Worm (Caenorhabditis elegans) whole organism, late embryonic: Measurements from ENCODE around the gene M110.8.
A peak's percentile ranks its signal among the peaks of the same experiment; 100 is the strongest.

Experiments
- C38D4.7 ChIP-seq: fragments of 200-800 bp; sonication (Bioruptor generic); optimal IDR thresholded peaks from 2 replicates; lab custom pipeline; 2018; ENCODE audit warnings: mild to moderate bottlenecking, missing genetic modification characterization, moderate library complexity, missing compliant biosample characterization
- K09A11.1 ChIP-seq: sonication (generic microtip); optimal IDR thresholded peaks from 2 replicates; lab custom pipeline; 2017; ENCODE audit warnings: antibody characterized with exemption, mild to moderate bottlenecking, missing genetic modification characterization, missing compliant biosample characterization; ENCODE audit not compliant: insufficient read depth
- T23F11.4 ChIP-seq: fragments of 200-800 bp; sonication (Bioruptor generic); optimal IDR thresholded peaks from 2 replicates; lab custom pipeline; 2018; ENCODE audit warnings: mild to moderate bottlenecking, missing genetic modification characterization, missing compliant biosample characterization
- Y22D7AL.16 ChIP-seq: sonication (generic microtip); optimal IDR thresholded peaks from 2 replicates; lab custom pipeline; 2016; ENCODE audit warnings: missing genetic modification characterization, missing compliant biosample characterization
- ahr-1 ChIP-seq: sonication (generic microtip); optimal IDR thresholded peaks from 2 replicates; lab custom pipeline; 2016; ENCODE audit warnings: missing genetic modification characterization, missing compliant biosample characterization
- ceh-14 ChIP-seq: sonication (generic microtip); optimal IDR thresholded peaks from 2 replicates; lab custom pipeline; 2016; ENCODE audit warnings: missing genotype, missing genetic modification characterization, missing compliant biosample characterization
- ceh-18 ChIP-seq: sonication (generic microtip); optimal IDR thresholded peaks from 2 replicates; lab custom pipeline; 2016; ENCODE audit warnings: missing genetic modification characterization, missing compliant biosample characterization
- ceh-19 ChIP-seq: fragments of 200-800 bp; sonication (Bioruptor generic); optimal IDR thresholded peaks from 2 replicates; lab custom pipeline; 2018; ENCODE audit warnings: mild to moderate bottlenecking, missing genetic modification characterization, missing compliant biosample characterization
- ceh-24 ChIP-seq: sonication (generic microtip); optimal IDR thresholded peaks from 2 replicates; lab custom pipeline; 2016; ENCODE audit warnings: mild to moderate bottlenecking, missing genetic modification characterization, missing compliant biosample characterization
- ceh-34 ChIP-seq: sonication (generic microtip); optimal IDR thresholded peaks from 2 replicates; lab custom pipeline; 2016; ENCODE audit warnings: mild to moderate bottlenecking, missing genetic modification characterization, missing compliant biosample characterization
- ceh-9 ChIP-seq: sonication (generic microtip); optimal IDR thresholded peaks from 2 replicates; lab custom pipeline; 2016; ENCODE audit warnings: mild to moderate bottlenecking, missing genetic modification characterization, inconsistent platforms, missing compliant biosample characterization
- che-1 ChIP-seq: sonication (generic microtip); optimal IDR thresholded peaks from 2 replicates; lab custom pipeline; 2016; ENCODE audit warnings: mild to moderate bottlenecking, missing genetic modification characterization, missing compliant biosample characterization
- dmd-4 ChIP-seq: sonication (generic microtip); optimal IDR thresholded peaks from 2 replicates; lab custom pipeline; 2016; ENCODE audit warnings: borderline replicate concordance, missing genetic modification characterization, missing compliant biosample characterization
- elt-2 ChIP-seq: sonication (generic microtip); optimal IDR thresholded peaks from 2 replicates; lab custom pipeline; 2016; ENCODE audit warnings: missing genetic modification reagents, missing genetic modification characterization, missing compliant biosample characterization
- fax-1 ChIP-seq: sonication (generic microtip); optimal IDR thresholded peaks from 2 replicates; lab custom pipeline; 2016; ENCODE audit warnings: missing genotype, missing genetic modification characterization, missing compliant biosample characterization
- fkh-6 ChIP-seq: sonication (generic microtip); optimal IDR thresholded peaks from 2 replicates; lab custom pipeline; 2016; ENCODE audit warnings: missing genetic modification characterization, missing compliant biosample characterization
- hlh-13 ChIP-seq: fragments of 200-800 bp; sonication (Bioruptor generic); optimal IDR thresholded peaks from 2 replicates; lab custom pipeline; 2018; ENCODE audit warnings: mild to moderate bottlenecking, missing genetic modification characterization, missing compliant biosample characterization
- hlh-15 ChIP-seq: sonication (generic microtip); optimal IDR thresholded peaks from 2 replicates; lab custom pipeline; 2016; ENCODE audit warnings: missing genetic modification characterization, missing compliant biosample characterization
- hlh-30 ChIP-seq: sonication (generic microtip); optimal IDR thresholded peaks from 2 replicates; lab custom pipeline; 2017; ENCODE audit warnings: antibody characterized with exemption, missing genetic modification characterization, missing compliant biosample characterization; ENCODE audit not compliant: insufficient read depth
- hlh-8 ChIP-seq: sonication (generic microtip); optimal IDR thresholded peaks from 2 replicates; lab custom pipeline; 2016; ENCODE audit warnings: missing genotype, missing genetic modification characterization, missing compliant biosample characterization
- lim-6 ChIP-seq: sonication (generic microtip); optimal IDR thresholded peaks from 2 replicates; lab custom pipeline; 2016; ENCODE audit warnings: missing genetic modification characterization, missing compliant biosample characterization
- nfya-1 ChIP-seq: sonication (generic microtip); optimal IDR thresholded peaks from 2 replicates; lab custom pipeline; 2017; ENCODE audit warnings: missing genetic modification characterization, mild to moderate bottlenecking, missing compliant biosample characterization, antibody characterized with exemption, moderate library complexity
- npax-4 ChIP-seq: sonication (generic microtip); optimal IDR thresholded peaks from 2 replicates; lab custom pipeline; 2016; ENCODE audit warnings: missing genetic modification characterization, missing compliant biosample characterization
- odd-2 ChIP-seq: sonication (generic microtip); optimal IDR thresholded peaks from 2 replicates; lab custom pipeline; 2017; ENCODE audit warnings: antibody characterized with exemption, mild to moderate bottlenecking, missing genetic modification characterization, missing compliant biosample characterization
- pat-9 ChIP-seq: fragments of 200-800 bp; sonication (Bioruptor generic); optimal IDR thresholded peaks from 2 replicates; lab custom pipeline; 2018; ENCODE audit warnings: mild to moderate bottlenecking, missing genetic modification characterization, moderate library complexity, missing compliant biosample characterization
- pha-2 ChIP-seq: sonication (generic microtip); optimal IDR thresholded peaks from 2 replicates; lab custom pipeline; 2017; ENCODE audit warnings: mild to moderate bottlenecking, missing genetic modification characterization, missing compliant biosample characterization
- pha-4 ChIP-seq: fragments of 150-350 bp; optimal IDR thresholded peaks from 2 replicates; lab custom pipeline; 2018; ENCODE audit warnings: missing biosample characterization, missing genetic modification reagents, missing genetic modification characterization
- sox-2 ChIP-seq: fragments of 200-800 bp; sonication (Bioruptor generic); IDR thresholded peaks from 2 replicates; pipeline ENCODE4 v1.3.6; 2022; ENCODE audit warnings: missing genetic modification reagents, missing genetic modification characterization, missing compliant biosample characterization
- sox-4 ChIP-seq: sonication (generic microtip); optimal IDR thresholded peaks from 2 replicates; lab custom pipeline; 2017; ENCODE audit warnings: mild to moderate bottlenecking, missing genetic modification characterization, inconsistent platforms, missing compliant biosample characterization
- syd-9 ChIP-seq: sonication (generic microtip); optimal IDR thresholded peaks from 2 replicates; lab custom pipeline; 2016; ENCODE audit warnings: mild to moderate bottlenecking, missing genetic modification characterization, moderate library complexity, missing compliant biosample characterization
- tbx-7 ChIP-seq: sonication (generic microtip); optimal IDR thresholded peaks from 2 replicates; lab custom pipeline; 2016; ENCODE audit warnings: missing genotype, missing genetic modification characterization, missing compliant biosample characterization
- unc-3 ChIP-seq, 2 experiments: fragments of 200-800 bp in 1 of 2; sonication (Bioruptor generic) in 1 of 2; sonication (generic microtip) in 1 of 2; conservative IDR thresholded peaks in 1 of 2; optimal IDR thresholded peaks in 1 of 2; 2 replicates each; pipeline versions ENCODE4 v1.3.6 to Lab custom; 2016 to 2022; ENCODE audit warnings: missing compliant biosample characterization in 2 of 2, missing genetic modification characterization in 2 of 2, missing genetic modification reagents in 1 of 2
- unc-55 ChIP-seq: sonication (generic microtip); optimal IDR thresholded peaks from 2 replicates; lab custom pipeline; 2017; ENCODE audit warnings: missing biosample characterization, missing genetic modification reagents, missing genetic modification characterization
- unc-86 ChIP-seq: sonication (generic microtip); optimal IDR thresholded peaks from 2 replicates; lab custom pipeline; 2016; ENCODE audit warnings: missing genetic modification characterization, missing compliant biosample characterization
- zip-5 ChIP-seq: sonication (generic microtip); optimal IDR thresholded peaks from 2 replicates; lab custom pipeline; 2016; ENCODE audit warnings: missing genetic modification characterization, missing compliant biosample characterization
- ztf-16 ChIP-seq: sonication (generic microtip); optimal IDR thresholded peaks from 2 replicates; lab custom pipeline; 2017; ENCODE audit warnings: missing genetic modification characterization, missing compliant biosample characterization

Gene M110.8

DNA sequence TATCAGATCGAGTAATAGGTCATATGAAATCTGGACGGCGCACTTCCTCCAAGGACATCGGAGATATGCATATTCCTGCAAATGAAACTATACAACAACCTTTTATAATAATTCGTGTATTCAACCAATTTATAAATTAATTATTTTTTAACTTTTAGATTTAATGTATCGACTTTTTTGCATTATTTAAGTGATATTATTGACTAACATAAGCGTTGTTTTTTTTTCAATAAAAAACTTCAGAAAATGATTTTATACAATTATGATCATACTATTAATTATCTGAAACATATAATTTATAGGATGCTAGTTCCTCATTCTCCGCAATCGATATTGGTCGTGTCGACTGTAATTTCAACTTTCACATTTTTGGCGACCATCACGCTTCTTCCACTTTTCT is 5.3 kb downstream of the M110.8 start, which contains the start of gene col-76:
Gene col-76, plus strand, starts transcription at position 301 of the 400 bp plus-strand sequence.
- TF ChIP-seq ahr-1 (tag; lab: Kevin White, UChicago) (no peak), pha-4 (tag; lab: Kevin White, UChicago) (no peak)

DNA sequence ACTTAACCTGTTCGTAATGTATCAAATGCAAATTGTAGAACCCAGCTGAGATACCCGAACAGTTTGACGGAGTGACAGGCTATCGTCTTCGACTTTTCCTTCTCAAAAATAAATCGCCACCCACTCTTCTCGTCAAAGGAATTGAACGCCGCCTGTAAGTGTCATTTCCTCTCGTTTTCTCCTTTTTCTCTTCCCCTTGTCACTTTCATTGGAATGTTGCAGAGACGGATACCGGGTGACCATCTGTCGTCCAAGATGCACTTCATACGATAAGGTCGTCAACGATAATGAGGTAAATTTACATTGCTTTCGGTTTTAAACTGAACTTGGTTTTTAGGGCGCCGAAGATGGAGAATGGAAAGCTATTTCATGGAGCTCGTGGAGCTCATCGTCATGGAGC is 9.6 kb downstream of the M110.8 start:
- no peak for TF ChIP-seq unc-86 (tag; lab: Kevin White, UChicago)
- no peak for TF ChIP-seq fkh-6 (tag; lab: Kevin White, UChicago)
- no peak for TF ChIP-seq tbx-7 (tag; lab: Kevin White, UChicago)
- TF ChIP-seq syd-9, result no peak
- peak; percentile 9 for TF ChIP-seq unc-55

DNA sequence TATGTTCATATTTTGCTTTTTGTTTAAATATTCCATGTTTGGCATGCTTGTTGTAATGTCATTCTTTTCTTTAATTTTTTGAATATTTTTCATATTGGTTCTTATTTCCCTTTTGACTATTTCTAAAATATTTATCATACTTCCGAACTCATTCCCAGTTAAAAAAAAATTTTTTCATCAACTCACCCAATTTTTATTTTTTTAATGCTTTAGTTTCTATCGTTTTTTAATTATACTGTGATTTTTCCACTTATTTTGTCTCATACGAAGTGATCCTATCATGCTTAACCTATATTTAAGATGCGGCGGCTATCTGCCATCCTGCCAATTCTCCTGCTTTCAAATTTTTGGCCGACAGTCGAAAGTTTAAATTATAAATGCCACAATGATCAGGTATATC is 10.9 kb downstream of the M110.8 start, which contains the start of gene qua-1:
Gene qua-1, plus strand, starts transcription at position 301 of the 400 bp plus-strand sequence.
- TF ChIP-seq ceh-18 (tag; lab: Kevin White, UChicago) (no peak), pat-9 (no peak), unc-55 (no peak), dmd-4 (tag; lab: Kevin White, UChicago) (no peak), hlh-8 (tag; lab: Kevin White, UChicago) (no peak)
- TF ChIP-seq, all 69 proteins: peak for 0

DNA sequence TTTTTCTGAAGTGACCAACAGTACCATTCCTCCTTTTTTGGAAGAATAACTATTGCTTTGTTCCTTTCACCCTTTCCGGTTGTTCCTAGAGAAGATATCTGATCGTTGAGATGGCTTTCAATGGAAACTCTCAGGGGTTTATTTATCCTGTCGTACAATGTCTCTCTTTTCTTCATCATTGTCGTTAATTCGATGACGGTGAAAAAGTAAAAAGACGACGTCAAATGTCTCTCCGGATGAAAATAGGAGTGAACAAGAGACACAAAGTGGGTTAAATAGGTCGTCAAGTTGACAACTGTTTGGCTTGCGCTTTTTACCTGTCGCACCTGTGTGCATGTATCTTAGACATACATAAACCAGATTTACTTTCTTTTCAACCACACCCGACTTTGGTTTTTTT is 15.5 kb downstream of the M110.8 start:
- no peak for TF ChIP-seq C38D4.7 (GFP tag; lab: Kevin White, UChicago)
- no peak for TF ChIP-seq pha-2 (tag; lab: Kevin White, UChicago)
- TF ChIP-seq ceh-9, result no peak
- TF ChIP-seq hlh-13 (GFP tag; lab: Kevin White, UChicago), result no peak
- no peak for TF ChIP-seq npax-4 (tag; lab: Kevin White, UChicago)
- no peak for TF ChIP-seq odd-2 (tag; lab: Kevin White, UChicago)
- no peak for TF ChIP-seq sox-4 (tag; lab: Kevin White, UChicago)
- no peak for TF ChIP-seq sox-2 (GFP tag; lab: Robert Waterston, UW)
- no peak for TF ChIP-seq hlh-30 (tag; lab: Kevin White, UChicago)
- TF ChIP-seq che-1 (tag; lab: Kevin White, UChicago), result no peak
- no peak for TF ChIP-seq lim-6
- no peak for TF ChIP-seq hlh-8 (tag; lab: Kevin White, UChicago)
- TF ChIP-seq, all 69 proteins: peak for 0

DNA sequence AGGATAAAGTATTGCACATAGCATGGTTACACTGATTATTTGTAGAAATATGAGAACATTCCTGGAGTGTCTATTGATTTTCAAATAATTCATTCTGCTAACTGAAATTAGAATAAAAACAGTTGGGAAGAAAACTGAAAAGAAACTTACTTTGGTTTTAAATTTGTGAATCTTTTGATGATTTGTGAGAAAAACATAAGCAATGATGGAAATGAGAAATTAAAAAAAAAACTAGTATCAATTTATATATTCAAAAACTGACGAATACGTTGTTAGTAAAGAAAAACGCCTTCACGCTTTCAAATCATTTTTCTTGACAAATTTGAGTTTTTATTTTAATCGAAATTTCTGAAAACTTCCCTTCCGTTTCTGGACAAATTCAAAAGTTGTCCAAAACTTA is 16.2 kb downstream of the M110.8 start, which contains the start of gene T05C12.9:
Gene T05C12.9, minus strand, starts transcription at position 101 of the 400 bp plus-strand sequence.
- no peak for TF ChIP-seq zip-5
- no peak for TF ChIP-seq Y22D7AL.16 (tag; lab: Kevin White, UChicago)
- no peak for TF ChIP-seq K09A11.1 (tag; lab: Kevin White, UChicago)
- no peak for TF ChIP-seq che-1 (tag; lab: Kevin White, UChicago)

DNA sequence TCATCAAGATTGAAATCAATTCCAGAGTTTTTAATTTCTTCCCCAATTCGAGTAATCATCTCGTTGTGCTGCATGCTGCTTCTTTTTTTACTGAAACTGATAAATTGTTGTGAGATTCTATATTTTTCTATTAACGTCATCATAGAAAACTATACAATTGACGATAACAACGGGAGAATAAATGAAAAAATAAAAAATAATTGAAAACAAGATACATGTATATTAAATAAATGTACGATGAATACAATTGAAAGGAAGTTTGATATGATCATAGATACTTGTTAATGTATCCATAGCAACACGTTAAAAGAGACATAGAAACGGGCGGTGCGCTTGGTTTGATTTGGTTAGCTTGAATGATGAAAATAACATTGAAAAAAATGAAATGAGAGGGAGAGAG is 18.9 kb downstream of the M110.8 start, which contains the start of gene T05C12.8:
Gene T05C12.8, minus strand, starts transcription at position 101 of the 400 bp plus-strand sequence.
- TF ChIP-seq nfya-1 (tag; lab: Kevin White, UChicago) (no peak), hlh-8 (tag; lab: Kevin White, UChicago) (no peak), C38D4.7 (GFP tag; lab: Kevin White, UChicago) (no peak), ztf-16 (tag; lab: Kevin White, UChicago) (no peak), unc-3 (GFP tag; conservative IDR thresholded peaks at IDR 0.05; lab: Robert Waterston, UW) (no peak), unc-3 (tag; optimal IDR thresholded peaks at IDR 0.05; lab: Kevin White, UChicago) (no peak)

DNA sequence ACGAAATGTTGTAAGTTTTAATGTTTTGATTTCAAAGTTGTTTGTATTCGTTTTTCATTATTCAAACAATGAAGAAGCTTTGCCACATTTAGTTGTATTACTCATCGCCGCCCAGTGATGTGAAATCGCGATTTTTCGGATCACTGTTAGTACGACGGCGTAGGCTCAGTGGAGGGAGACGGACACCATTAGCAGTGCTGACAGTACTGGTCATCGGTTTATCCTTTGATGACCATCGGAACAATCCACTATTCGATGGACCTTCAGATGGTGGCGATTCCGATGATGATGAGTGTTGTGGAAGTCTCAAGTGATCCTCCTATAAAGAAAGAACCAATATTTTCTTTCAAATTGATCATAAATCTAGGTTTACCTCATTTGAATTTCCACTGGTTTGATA is 21.9 kb downstream of the M110.8 start:
- TF ChIP-seq hlh-13 (GFP tag; lab: Kevin White, UChicago), result no peak
- TF ChIP-seq fax-1, result no peak
- TF ChIP-seq elt-2 (tag; lab: Kevin White, UChicago), result no peak
- no peak for TF ChIP-seq T23F11.4 (GFP tag; lab: Kevin White, UChicago)
- TF ChIP-seq ceh-19 (GFP tag; lab: Kevin White, UChicago), result no peak
- no peak for TF ChIP-seq ceh-14 (tag; lab: Kevin White, UChicago)
- TF ChIP-seq ceh-34 (tag; lab: Kevin White, UChicago), result no peak
- no peak for TF ChIP-seq ceh-24 (tag; lab: Kevin White, UChicago)
- no peak for TF ChIP-seq C38D4.7 (GFP tag; lab: Kevin White, UChicago)
- no peak for TF ChIP-seq unc-3 (GFP tag; conservative IDR thresholded peaks at IDR 0.05; lab: Robert Waterston, UW)
- TF ChIP-seq unc-3 (tag; optimal IDR thresholded peaks at IDR 0.05; lab: Kevin White, UChicago), result no peak
- TF ChIP-seq hlh-15 (tag; lab: Kevin White, UChicago), result no peak
